Worm (Caenorhabditis elegans) whole organism, early embryonic: ENCODE data around the gene Y67D8B.2.

ENCODE experiments used
- F13C5.2 ChIP-seq: sonication (generic microtip); optimal IDR thresholded peaks from 2 replicates; lab custom pipeline; 2017; ENCODE audit warnings: mild to moderate bottlenecking, missing genetic modification characterization, inconsistent platforms, missing compliant biosample characterization
- aly-1 ChIP-seq: sonication (generic microtip); optimal IDR thresholded peaks from 2 replicates; lab custom pipeline; 2016; ENCODE audit warnings: missing genetic modification characterization, missing compliant biosample characterization
- ama-1 ChIP-seq: fragments of 150-350 bp; optimal IDR thresholded peaks from 2 replicates; lab custom pipeline; 2014
- ceh-36 ChIP-seq: sonication (generic microtip); optimal IDR thresholded peaks from 2 replicates; lab custom pipeline; 2016; ENCODE audit warnings: missing genetic modification characterization, inconsistent platforms, missing compliant biosample characterization
- ets-7 ChIP-seq: sonication (generic microtip); optimal IDR thresholded peaks from 2 replicates; lab custom pipeline; 2016; ENCODE audit warnings: missing genotype, missing genetic modification characterization, missing compliant biosample characterization
- flt-1 ChIP-seq: fragments of 200-800 bp; sonication (Bioruptor generic); IDR thresholded peaks from 2 replicates; pipeline ENCODE4 v1.3.6; 2022; ENCODE audit warnings: missing genetic modification characterization, missing compliant biosample characterization
- hmbx-1 ChIP-seq: sonication (generic microtip); optimal IDR thresholded peaks from 2 replicates; lab custom pipeline; 2016; ENCODE audit warnings: mild to moderate bottlenecking, missing genetic modification characterization, missing compliant biosample characterization
- hmg-4 ChIP-seq: fragments of 200-800 bp; sonication (Bioruptor generic); optimal IDR thresholded peaks from 2 replicates; lab custom pipeline; 2018; ENCODE audit warnings: mild to moderate bottlenecking, missing genetic modification characterization, missing compliant biosample characterization
- hnd-1 ChIP-seq: sonication (generic microtip); optimal IDR thresholded peaks from 2 replicates; lab custom pipeline; 2016; ENCODE audit warnings: missing genetic modification characterization, missing compliant biosample characterization
- pes-1 ChIP-seq: fragments of 200-800 bp; sonication (Bioruptor generic); IDR thresholded peaks from 2 replicates; pipeline ENCODE4 v1.3.6; 2022; ENCODE audit warnings: missing genetic modification reagents, missing genetic modification characterization, missing compliant biosample characterization
- tbx-11 ChIP-seq: fragments of 200-800 bp; sonication (Bioruptor generic); IDR thresholded peaks from 2 replicates; pipeline ENCODE4 v1.3.6; 2022; ENCODE audit warnings: missing genetic modification characterization, missing compliant biosample characterization

ce11 chrIV:3160785-3161184 is 30.6 kb downstream of the Y67D8B.2 start:
- TF ChIP-seq ama-1 (no peak), ets-7 (tag; lab: Kevin White, UChicago) (no peak), flt-1 (GFP tag; lab: Robert Waterston, UW) (no peak), hnd-1 (tag; lab: Kevin White, UChicago) (no peak), tbx-11 (GFP tag; lab: Robert Waterston, UW) (no peak), hmg-4 (GFP tag; lab: Kevin White, UChicago) (no peak), hmbx-1 (tag; lab: Kevin White, UChicago) (no peak), ceh-36 (tag; lab: Kevin White, UChicago) (no peak), F13C5.2 (peak; percentile 48), pes-1 (GFP tag; lab: Robert Waterston, UW) (no peak), aly-1 (tag; lab: Kevin White, UChicago) (no peak)
